Worm (Caenorhabditis elegans): Measurements from ENCODE around the gene str-32.

str-32 gene

DNA sequence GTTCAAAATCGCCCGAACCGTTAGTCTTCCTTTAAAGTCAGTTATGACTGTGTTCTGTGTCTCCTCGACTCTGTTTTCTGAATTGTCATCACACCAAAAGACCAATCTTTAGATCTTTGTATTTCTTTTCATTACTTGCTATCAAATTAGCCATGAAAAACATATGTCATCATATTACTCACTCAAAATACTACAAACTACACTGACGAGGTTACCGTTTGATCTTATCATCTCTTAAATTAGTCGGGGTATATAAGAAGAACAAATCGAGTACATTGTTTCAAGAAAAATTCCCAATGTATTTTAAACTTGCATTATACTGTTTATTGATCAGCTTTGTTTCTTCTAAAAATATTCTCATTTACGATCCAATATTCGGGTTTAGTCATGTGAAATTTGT lies 27.3 kb upstream of the str-32 start, which contains the start of gene ugt-13:
Gene ugt-13, plus strand, starts transcription at position 294 of the 400 bp plus-strand sequence.
- TF ChIP-seq zfh-2 (GFP tag; conservative IDR thresholded peaks at IDR 0.05) (no peak), lin-40 (tag; optimal IDR thresholded peaks at IDR 0.05) (peak; percentile 7)

DNA sequence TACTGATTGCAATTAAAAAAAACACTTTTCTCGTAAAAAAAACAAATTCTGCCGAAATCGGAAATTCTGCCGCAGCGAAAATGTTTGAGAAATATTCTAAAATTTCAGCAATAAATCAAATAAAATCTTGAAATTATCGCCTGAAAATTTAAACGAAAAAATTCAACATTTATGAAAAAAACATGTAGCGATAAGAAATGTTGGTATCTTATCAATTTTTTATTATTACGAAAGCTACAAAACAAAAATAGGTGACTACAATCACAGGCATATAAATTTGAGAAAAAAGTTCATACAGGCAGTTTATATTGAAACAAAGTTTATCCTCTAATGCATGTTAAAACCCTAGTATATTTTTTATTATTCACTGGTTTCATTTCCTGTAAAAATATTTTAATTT lies 24.7 kb upstream of the str-32 start, which contains the start of gene ugt-14:
Gene ugt-14, plus strand, starts transcription at position 301 of the 400 bp plus-strand sequence.
- TF ChIP-seq attf-3 (GFP tag; conservative IDR thresholded peaks at IDR 0.05) (no peak), ceh-91 (GFP tag; IDR thresholded peaks at IDR 0.05) (no peak), nfya-2 (GFP tag; IDR thresholded peaks at IDR 0.05) (no peak), ceh-40 (GFP tag; IDR thresholded peaks at IDR 0.05) (no peak), cebp-2 (GFP tag; IDR thresholded peaks at IDR 0.05) (no peak), rpc-1 (optimal IDR thresholded peaks at IDR 0.05) (no peak), rpc-1 (tag; optimal IDR thresholded peaks at IDR 0.05) (no peak), C06A6.2 (GFP tag; conservative IDR thresholded peaks at IDR 0.05) (no peak), F10E7.11 (tag; optimal IDR thresholded peaks at IDR 0.05) (no peak), efl-1 (GFP tag; optimal IDR thresholded peaks at IDR 0.05) (no peak), F37B4.10 (GFP tag; IDR thresholded peaks at IDR 0.05) (no peak), madf-6 (GFP tag; IDR thresholded peaks at IDR 0.05) (no peak), K12H6.12 (tag; optimal IDR thresholded peaks at IDR 0.05) (no peak)

DNA sequence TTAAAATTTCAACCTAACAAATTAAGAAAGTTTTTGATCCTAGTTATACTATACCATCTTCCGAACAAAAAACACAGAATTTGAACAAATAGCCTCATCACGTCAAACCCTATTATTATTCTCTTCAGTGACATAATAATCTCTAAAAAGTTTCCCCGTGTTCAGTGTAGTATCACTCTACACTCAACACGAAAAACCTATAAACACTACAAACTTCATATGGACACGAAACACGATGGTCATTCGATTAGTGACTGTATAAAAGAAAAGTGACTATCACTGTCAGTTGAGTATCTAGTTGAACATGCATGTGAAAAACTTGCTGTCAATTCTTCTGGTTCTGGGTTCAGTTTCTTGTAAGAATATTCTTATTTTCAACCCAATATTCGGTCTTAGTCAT lies 22.4 kb upstream of the str-32 start, which contains the start of gene ugt-8:
Gene ugt-8, plus strand, starts transcription at position 235 of the 400 bp plus-strand sequence.
- TF ChIP-seq madf-3 (GFP tag; IDR thresholded peaks at IDR 0.05) = no peak
- no peak for TF ChIP-seq F57A8.1 (GFP tag; optimal IDR thresholded peaks at IDR 0.05)
- no peak for TF ChIP-seq rpc-1 (optimal IDR thresholded peaks at IDR 0.05)
- TF ChIP-seq rpc-1 (tag; optimal IDR thresholded peaks at IDR 0.05) = no peak
- no peak for TF ChIP-seq lsl-1 (GFP tag; optimal IDR thresholded peaks at IDR 0.05)
- TF ChIP-seq akir-1 (GFP tag; optimal IDR thresholded peaks at IDR 0.05) = no peak
- no peak for TF ChIP-seq rcor-1 (GFP tag; IDR thresholded peaks at IDR 0.05)
- TF ChIP-seq madf-10 (tag; optimal IDR thresholded peaks at IDR 0.05) = no peak
- no peak for TF ChIP-seq ztf-3 (GFP tag; optimal IDR thresholded peaks at IDR 0.05)
- no peak for TF ChIP-seq F22D6.2 (tag; optimal IDR thresholded peaks at IDR 0.05)
- no peak for TF ChIP-seq unc-62 (GFP tag; optimal IDR thresholded peaks at IDR 0.05)
- no peak for TF ChIP-seq tbx-9 (tag; optimal IDR thresholded peaks at IDR 0.05; ENCODE audit: borderline replicate concordance)
- no peak for TF ChIP-seq him-1 (tag; optimal IDR thresholded peaks at IDR 0.05)
- no peak for TF ChIP-seq lag-1 (GFP tag; IDR thresholded peaks at IDR 0.05)
- no peak for TF ChIP-seq aptf-2 (GFP tag; conservative IDR thresholded peaks at IDR 0.05)
- TF ChIP-seq T26A5.8 (tag; optimal IDR thresholded peaks at IDR 0.05) = no peak
- no peak for TF ChIP-seq F37B4.10 (GFP tag; IDR thresholded peaks at IDR 0.05)
- no peak for TF ChIP-seq nfya-2 (GFP tag; IDR thresholded peaks at IDR 0.05)
- no peak for TF ChIP-seq snpc-4 (GFP tag; optimal IDR thresholded peaks at IDR 0.05)
- TF ChIP-seq snpc-4 (tag; optimal IDR thresholded peaks at IDR 0.05) = no peak
- TF ChIP-seq C06A6.2 (GFP tag; conservative IDR thresholded peaks at IDR 0.05) = no peak
- no peak for TF ChIP-seq mxl-1 (tag; optimal IDR thresholded peaks at IDR 0.05)

DNA sequence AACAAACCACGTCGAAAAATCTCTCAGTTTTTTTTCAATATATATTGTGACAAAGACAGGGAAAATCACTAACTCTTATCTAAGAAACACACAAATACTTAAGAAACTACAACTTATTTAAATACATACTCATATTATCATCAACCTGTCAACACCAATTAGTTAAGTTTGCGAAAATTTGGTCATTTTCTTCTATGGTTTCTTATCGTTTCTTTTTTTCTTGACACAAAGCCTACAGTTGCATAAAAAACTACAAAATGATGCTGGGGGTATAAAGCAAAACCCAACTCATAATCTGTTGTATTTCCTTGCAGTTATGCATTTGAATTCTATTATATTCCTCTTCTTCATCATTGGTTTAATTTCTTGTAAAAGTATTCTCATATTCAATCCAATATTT lies 19.8 kb upstream of the str-32 start, which contains the start of gene ugt-67:
Gene ugt-67, plus strand, starts transcription at position 301 of the 400 bp plus-strand sequence.
- TF ChIP-seq sptf-2 (GFP tag; optimal IDR thresholded peaks at IDR 0.05) = no peak
- TF ChIP-seq mes-4 (tag; optimal IDR thresholded peaks at IDR 0.05) = no peak
- TF ChIP-seq ztf-3 (GFP tag; optimal IDR thresholded peaks at IDR 0.05) = no peak
- TF ChIP-seq nfyb-1 (GFP tag; IDR thresholded peaks at IDR 0.05) = no peak
- no peak for TF ChIP-seq Y53G8AR.9 (GFP tag; conservative IDR thresholded peaks at IDR 0.05)
- TF ChIP-seq F23B12.7 (tag; optimal IDR thresholded peaks at IDR 0.05; ENCODE audit: insufficient read depth) = no peak
- TF ChIP-seq somi-1 (GFP tag; optimal IDR thresholded peaks at IDR 0.05) = no peak
- no peak for TF ChIP-seq die-1 (tag; optimal IDR thresholded peaks at IDR 0.05)
- no peak for TF ChIP-seq B0019.2 (GFP tag; conservative IDR thresholded peaks at IDR 0.05)
- TF ChIP-seq ceh-58 (GFP tag; IDR thresholded peaks at IDR 0.05) = no peak
- no peak for TF ChIP-seq xnd-1 (tag; optimal IDR thresholded peaks at IDR 0.05)
- no peak for TF ChIP-seq rcor-1 (GFP tag; IDR thresholded peaks at IDR 0.05)

Data from whole organism, young adult.